Worm (Caenorhabditis elegans) whole organism, L3 larva: ENCODE data around the gene F46C5.1.

Source experiments
- egl-5 ChIP-seq: fragments of 150-350 bp; optimal IDR thresholded peaks from 2 replicates; lab custom pipeline; 2017; ENCODE audit warnings: missing biosample characterization, missing genetic modification reagents, missing genetic modification characterization, inconsistent platforms
- elt-1 ChIP-seq: fragments of 150-350 bp; optimal IDR thresholded peaks from 2 replicates; lab custom pipeline; 2014; ENCODE audit warnings: missing biosample characterization, missing genetic modification characterization
- skn-1 ChIP-seq: fragments of 150-350 bp; optimal IDR thresholded peaks from 2 replicates; lab custom pipeline; 2014; ENCODE audit warnings: missing biosample characterization, missing genetic modification characterization

- TF ChIP-seq skn-1 (tag; lab: Kevin White, UChicago) (no peak), elt-1 (tag; lab: Kevin White, UChicago) (no peak), egl-5 (tag; lab: Kevin White, UChicago) (no peak)
Measured at ce11 chrII:8776504-8776903, 44.5 kb downstream of the F46C5.1 start.
